Worm (Caenorhabditis elegans) whole organism, L3 larva: ENCODE results near the gene nhr-109.

ENCODE experiments used
- R02D3.7 ChIP-seq: fragments of 150-350 bp; optimal IDR thresholded peaks from 2 replicates; lab custom pipeline; 2014; ENCODE audit warnings: missing biosample characterization, missing genetic modification characterization
- ceh-16 ChIP-seq: sonication (generic microtip); optimal IDR thresholded peaks from 2 replicates; lab custom pipeline; 2017; ENCODE audit warnings: missing biosample characterization, missing genetic modification characterization
- ceh-82 ChIP-seq: fragments of 150-350 bp; optimal IDR thresholded peaks from 2 replicates; lab custom pipeline; 2014; ENCODE audit warnings: missing biosample characterization, missing genetic modification characterization
- daf-12 ChIP-seq: fragments of 150-350 bp; optimal IDR thresholded peaks from 2 replicates; lab custom pipeline; 2014; ENCODE audit warnings: missing biosample characterization, missing genetic modification reagents, missing genetic modification characterization
- elt-2 ChIP-seq: sonication (generic microtip); optimal IDR thresholded peaks from 2 replicates; lab custom pipeline; 2016; ENCODE audit warnings: missing genetic modification reagents, mild to moderate bottlenecking, missing genetic modification characterization, missing compliant biosample characterization
- mdl-1 ChIP-seq: fragments of 150-350 bp; optimal IDR thresholded peaks from 2 replicates; lab custom pipeline; 2014; ENCODE audit warnings: missing biosample characterization, missing genetic modification characterization
- nhr-11 ChIP-seq: fragments of 150-350 bp; optimal IDR thresholded peaks from 2 replicates; lab custom pipeline; 2014; ENCODE audit warnings: missing biosample characterization, missing genetic modification characterization
- nhr-12 ChIP-seq: fragments of 150-350 bp; optimal IDR thresholded peaks from 2 replicates; lab custom pipeline; 2014; ENCODE audit warnings: missing biosample characterization, missing genetic modification characterization
- nhr-25 ChIP-seq: sonication (generic microtip); optimal IDR thresholded peaks from 2 replicates; lab custom pipeline; 2017; ENCODE audit warnings: missing biosample characterization, missing genetic modification characterization
- nhr-28 ChIP-seq: fragments of 150-350 bp; optimal IDR thresholded peaks from 2 replicates; lab custom pipeline; 2014; ENCODE audit warnings: missing biosample characterization, missing genetic modification characterization
- nhr-67 ChIP-seq: fragments of 150-350 bp; optimal IDR thresholded peaks from 2 replicates; lab custom pipeline; 2014; ENCODE audit warnings: missing biosample characterization, missing genetic modification characterization
- nhr-76 ChIP-seq: fragments of 150-350 bp; sonication (generic microtip); optimal IDR thresholded peaks from 5 replicates; lab custom pipeline; 2014; ENCODE audit warnings: missing biosample characterization, missing genetic modification characterization
- sea-2 ChIP-seq: fragments of 150-350 bp; sonication (generic microtip); optimal IDR thresholded peaks from 4 replicates; lab custom pipeline; 2014; ENCODE audit warnings: missing biosample characterization, missing genetic modification reagents, missing genetic modification characterization
- skn-1 ChIP-seq: fragments of 150-350 bp; optimal IDR thresholded peaks from 2 replicates; lab custom pipeline; 2014; ENCODE audit warnings: missing biosample characterization, missing genetic modification characterization

DNA sequence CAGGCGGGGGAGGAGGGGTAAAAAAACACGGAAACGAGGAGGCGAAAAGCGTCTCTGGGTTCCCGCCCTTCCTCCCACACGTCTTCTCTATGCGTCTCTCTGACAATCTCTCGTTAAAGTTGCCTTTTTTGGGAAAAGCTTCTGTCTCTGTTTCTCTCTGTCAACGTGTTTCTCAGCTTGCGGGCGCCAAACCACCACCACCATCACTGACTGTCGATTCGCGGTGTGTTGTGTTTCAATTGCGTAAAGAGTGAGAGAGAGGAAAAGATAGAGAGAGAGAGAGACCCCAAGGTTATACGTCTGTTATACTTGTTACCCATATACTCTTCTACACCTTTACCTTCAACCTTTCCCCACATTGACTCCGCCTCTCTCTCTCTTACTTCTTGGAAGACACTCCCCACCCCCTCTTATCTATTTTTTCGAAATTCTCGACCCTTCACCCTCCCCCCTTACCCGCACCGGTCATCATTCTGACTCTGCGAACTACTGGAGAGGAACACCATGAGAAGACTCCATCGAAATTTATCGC lies 40.6 kb upstream of the nhr-109 start, which contains the start of gene mlt-7:
- TF ChIP-seq ceh-82 (tag; lab: Kevin White, UChicago) = no peak
- TF ChIP-seq skn-1 (tag; lab: Kevin White, UChicago) = no peak
- no peak for TF ChIP-seq R02D3.7 (tag; lab: Kevin White, UChicago)
- TF ChIP-seq ceh-16 (tag; lab: Kevin White, UChicago) = no peak
- TF ChIP-seq nhr-25 = peak; percentile 91
- no peak for TF ChIP-seq nhr-28
- TF ChIP-seq nhr-11 = no peak
- TF ChIP-seq nhr-67 (tag; lab: Kevin White, UChicago) = no peak
- no peak for TF ChIP-seq sea-2 (GFP tag; lab: Kevin White, UChicago)
- no peak for TF ChIP-seq daf-12 (tag; lab: Kevin White, UChicago)
- TF ChIP-seq mdl-1 (tag; lab: Kevin White, UChicago) = no peak
- no peak for TF ChIP-seq nhr-12 (tag; lab: Kevin White, UChicago)
- TF ChIP-seq nhr-76 = no peak
- TF ChIP-seq elt-2 = no peak
